Fruit fly (Drosophila melanogaster) whole organism, embryonic: Measurements from ENCODE around the gene Lim1.

Experiments
- Adf1 ChIP-seq: fragments of 200-800 bp; sonication (Bioruptor generic); IDR thresholded peaks from 2 replicates; pipeline ENCODE4 v1.3.6; 2022; ENCODE audit warnings: missing biosample characterization, missing genetic modification characterization
- B-H1 ChIP-seq: fragments of 200-800 bp; sonication (Bioruptor generic); IDR thresholded peaks from 3 replicates; pipeline ENCODE4 v1.3.6; 2022; ENCODE audit warnings: missing biosample characterization, missing genetic modification characterization
- B-H2 ChIP-seq: fragments of 200-800 bp; sonication (Bioruptor generic); optimal IDR thresholded peaks from 2 replicates; lab custom pipeline; 2018; ENCODE audit warnings: missing biosample characterization, mild to moderate bottlenecking, missing genetic modification characterization
- Bgb ChIP-seq: fragments of 200-800 bp; sonication (Bioruptor generic); IDR thresholded peaks from 2 replicates; pipeline ENCODE4 v1.3.6; 2022; ENCODE audit warnings: missing biosample characterization, missing genetic modification characterization; ENCODE audit not compliant: partially characterized antibody
- CG13624 ChIP-seq: fragments of 200-800 bp; sonication (Bioruptor generic); optimal IDR thresholded peaks from 2 replicates; lab custom pipeline; 2016; ENCODE audit warnings: missing biosample characterization, missing genetic modification characterization
- CG1529 ChIP-seq: fragments of 200-800 bp; sonication (Bioruptor generic); optimal IDR thresholded peaks from 3 replicates; lab custom pipeline; 2018; ENCODE audit warnings: missing biosample characterization, missing genetic modification characterization
- CG15479 ChIP-seq: fragments of 200-800 bp; sonication (Bioruptor generic); optimal IDR thresholded peaks from 3 replicates; lab custom pipeline; 2019; ENCODE audit warnings: missing biosample characterization, mild to moderate bottlenecking, missing genetic modification characterization, moderate library complexity
- CG15601 ChIP-seq: fragments of 200-800 bp; sonication (Bioruptor generic); optimal IDR thresholded peaks from 3 replicates; lab custom pipeline; 2019; ENCODE audit warnings: missing biosample characterization, mild to moderate bottlenecking, missing genetic modification characterization, moderate library complexity
- CG1602 ChIP-seq: fragments of 200-800 bp; sonication (Bioruptor generic); optimal IDR thresholded peaks from 3 replicates; lab custom pipeline; 2016; ENCODE audit warnings: missing biosample characterization, missing genetic modification characterization
- CG16815 ChIP-seq: fragments of 200-800 bp; sonication (Bioruptor generic); optimal IDR thresholded peaks from 3 replicates; lab custom pipeline; 2017; ENCODE audit warnings: missing biosample characterization, mild to moderate bottlenecking, missing genetic modification characterization
- CG18599 ChIP-seq: fragments of 200-800 bp; sonication (Bioruptor generic); optimal IDR thresholded peaks from 3 replicates; lab custom pipeline; 2017; ENCODE audit warnings: missing biosample characterization, missing genetic modification characterization, mild to moderate bottlenecking, moderate library complexity, missing genetic modification reagents
- CG2712 ChIP-seq: fragments of 200-800 bp; optimal IDR thresholded peaks from 3 replicates; lab custom pipeline; 2019; ENCODE audit warnings: missing biosample characterization, mild to moderate bottlenecking, missing genetic modification characterization, moderate library complexity
- CG3065 ChIP-seq: fragments of 200-800 bp; sonication (Bioruptor generic); optimal IDR thresholded peaks from 2 replicates; lab custom pipeline; 2016; ENCODE audit warnings: missing biosample characterization, missing genetic modification characterization
- CG34224 ChIP-seq: fragments of 200-800 bp; sonication (Bioruptor generic); IDR thresholded peaks from 3 replicates; pipeline ENCODE4 v1.3.6; 2022; ENCODE audit warnings: missing biosample characterization, missing genetic modification characterization; ENCODE audit not compliant: partially characterized antibody
- CG3847 ChIP-seq: fragments of 200-800 bp; sonication (Bioruptor generic); IDR thresholded peaks from 2 replicates; pipeline ENCODE4 v1.3.6; 2022; ENCODE audit warnings: missing biosample characterization, missing genetic modification characterization
- CG3995 ChIP-seq: fragments of 200-800 bp; sonication (Bioruptor generic); optimal IDR thresholded peaks from 3 replicates; lab custom pipeline; 2016; ENCODE audit warnings: missing biosample characterization, missing genetic modification characterization
- CG42726 ChIP-seq: fragments of 200-800 bp; sonication (Bioruptor generic); IDR thresholded peaks from 2 replicates; pipeline ENCODE4 v1.3.6; 2022; ENCODE audit warnings: missing biosample characterization, missing genetic modification characterization; ENCODE audit not compliant: partially characterized antibody
- CG5245 ChIP-seq: fragments of 200-800 bp; sonication (Bioruptor generic); optimal IDR thresholded peaks from 3 replicates; lab custom pipeline; 2016; ENCODE audit warnings: missing biosample characterization, missing genetic modification characterization
- CG5953 ChIP-seq: fragments of 200-800 bp; sonication (Bioruptor generic); IDR thresholded peaks from 2 replicates; pipeline ENCODE4 v1.3.6; 2022; ENCODE audit warnings: missing biosample characterization, missing genetic modification characterization
- CG6813 ChIP-seq: fragments of 200-800 bp; sonication (Bioruptor generic); optimal IDR thresholded peaks from 2 replicates; lab custom pipeline; 2017; ENCODE audit warnings: missing biosample characterization, missing genetic modification characterization, mild to moderate bottlenecking, moderate library complexity, missing genetic modification reagents
- CG8281 ChIP-seq: fragments of 200-800 bp; sonication (Bioruptor generic); optimal IDR thresholded peaks from 2 replicates; lab custom pipeline; 2018; ENCODE audit warnings: missing biosample characterization, mild to moderate bottlenecking, missing genetic modification characterization, moderate library complexity
- CG9932 ChIP-seq: fragments of 200-800 bp; sonication (Bioruptor generic); IDR thresholded peaks from 2 replicates; pipeline ENCODE4 v1.3.6; 2022; ENCODE audit warnings: missing biosample characterization, missing genetic modification characterization
- Chrac-16 ChIP-seq: fragments of 200-800 bp; sonication (Bioruptor generic); optimal IDR thresholded peaks from 3 replicates; lab custom pipeline; 2016; ENCODE audit warnings: missing biosample characterization, missing genetic modification characterization
- Doc2 ChIP-seq: fragments of 200-800 bp; sonication (Bioruptor generic); IDR thresholded peaks from 2 replicates; pipeline ENCODE4 v1.3.6; 2022; ENCODE audit warnings: missing biosample characterization, missing genetic modification characterization
- Dp ChIP-seq: fragments of 200-800 bp; sonication (Bioruptor generic); optimal IDR thresholded peaks from 2 replicates; lab custom pipeline; 2018; ENCODE audit warnings: missing biosample characterization, mild to moderate bottlenecking, missing genetic modification characterization, moderate library complexity
- Dref ChIP-seq: fragments of 200-800 bp; sonication (Bioruptor generic); IDR thresholded peaks from 2 replicates; pipeline ENCODE4 v1.3.6; 2022; ENCODE audit warnings: missing biosample characterization, missing genetic modification characterization
- Ets97D ChIP-seq: fragments of 200-800 bp; sonication (Bioruptor generic); optimal IDR thresholded peaks from 3 replicates; lab custom pipeline; 2016; ENCODE audit warnings: missing biosample characterization, missing genetic modification characterization
- HLH54F ChIP-seq: fragments of 200-800 bp; sonication (Bioruptor generic); optimal IDR thresholded peaks from 3 replicates; lab custom pipeline; 2016; ENCODE audit warnings: missing biosample characterization, missing genetic modification characterization
- HmgD ChIP-seq: fragments of 200-800 bp; sonication (Bioruptor generic); optimal IDR thresholded peaks from 3 replicates; lab custom pipeline; 2016; ENCODE audit warnings: missing biosample characterization, missing genetic modification characterization
- Hsf ChIP-seq: fragments of 200-800 bp; sonication (Bioruptor generic); optimal IDR thresholded peaks from 3 replicates; lab custom pipeline; 2016; ENCODE audit warnings: missing biosample characterization, missing genetic modification characterization
- Side ChIP-seq: fragments of 200-800 bp; sonication (Bioruptor generic); optimal IDR thresholded peaks from 2 replicates; lab custom pipeline; 2016; ENCODE audit warnings: missing biosample characterization, missing genetic modification characterization
- Six4 ChIP-seq: fragments of 200-800 bp; sonication (Bioruptor generic); optimal IDR thresholded peaks from 2 replicates; lab custom pipeline; 2016; ENCODE audit warnings: missing biosample characterization, missing genetic modification characterization
- Xrp1 ChIP-seq: fragments of 200-800 bp; sonication (Bioruptor generic); IDR thresholded peaks from 2 replicates; pipeline ENCODE4 v1.3.6; 2022; ENCODE audit warnings: missing biosample characterization, missing genetic modification characterization
- ac ChIP-seq: fragments of 200-800 bp; sonication (Bioruptor generic); optimal IDR thresholded peaks from 3 replicates; lab custom pipeline; 2017; ENCODE audit warnings: missing biosample characterization, mild to moderate bottlenecking, missing genetic modification characterization
- ap ChIP-seq: fragments of 200-800 bp; sonication (Bioruptor generic); IDR thresholded peaks from 2 replicates; pipeline ENCODE4 v1.3.6; 2022; ENCODE audit warnings: missing biosample characterization, missing genetic modification characterization
- cad ChIP-seq: fragments of >200 bp; optimal IDR thresholded peaks from 2 replicates; lab custom pipeline; 2017; ENCODE audit warnings: missing biosample characterization, missing genetic modification characterization
- cas ChIP-seq: fragments of 200-800 bp; sonication (Bioruptor generic); IDR thresholded peaks from 2 replicates; pipeline ENCODE4 v1.3.6; 2022; ENCODE audit warnings: missing biosample characterization, missing genetic modification characterization
- cg ChIP-seq: fragments of 200-800 bp; sonication (Bioruptor generic); optimal IDR thresholded peaks from 3 replicates; lab custom pipeline; 2019; ENCODE audit warnings: missing biosample characterization, mild to moderate bottlenecking, missing genetic modification characterization, moderate library complexity
- exex ChIP-seq: fragments of 200-800 bp; sonication (Bioruptor generic); optimal IDR thresholded peaks from 4 replicates; lab custom pipeline; 2018; ENCODE audit warnings: missing biosample characterization, mild to moderate bottlenecking, missing genetic modification characterization, moderate library complexity
- gce ChIP-seq: fragments of 200-800 bp; sonication (Bioruptor generic); IDR thresholded peaks from 3 replicates; pipeline ENCODE4 v1.3.6; 2022; ENCODE audit warnings: missing biosample characterization, missing genetic modification characterization
- grn ChIP-seq: fragments of 200-800 bp; sonication (Bioruptor generic); optimal IDR thresholded peaks from 3 replicates; lab custom pipeline; 2017; ENCODE audit warnings: missing biosample characterization, missing genetic modification characterization
- lov ChIP-seq, 2 experiments: fragments of 200-800 bp in 1 of 2; fragments of >200 bp in 1 of 2; sonication (Bioruptor generic) in 1 of 2; IDR thresholded peaks in 1 of 2; optimal IDR thresholded peaks in 1 of 2; 2 replicates in 1 of 2; 3 replicates in 1 of 2; pipeline versions ENCODE4 v1.3.6 to Lab custom; 2017 to 2022; ENCODE audit warnings: missing biosample characterization in 1 of 2, missing genetic modification characterization in 1 of 2
- oc ChIP-seq: fragments of 200-800 bp; sonication (Bioruptor generic); optimal IDR thresholded peaks from 2 replicates; lab custom pipeline; 2018; ENCODE audit warnings: missing biosample characterization, mild to moderate bottlenecking, missing genetic modification characterization, moderate library complexity
- pb ChIP-seq: fragments of 200-800 bp; sonication (Bioruptor generic); optimal IDR thresholded peaks from 3 replicates; lab custom pipeline; 2016; ENCODE audit warnings: missing biosample characterization, missing genetic modification characterization
- pfk ChIP-seq: fragments of 200-800 bp; sonication (Bioruptor generic); optimal IDR thresholded peaks from 2 replicates; lab custom pipeline; 2018; ENCODE audit warnings: missing biosample characterization, mild to moderate bottlenecking, missing genetic modification characterization, moderate library complexity
- pum ChIP-seq: fragments of 200-800 bp; sonication (Bioruptor generic); optimal IDR thresholded peaks from 2 replicates; lab custom pipeline; 2016; ENCODE audit warnings: missing biosample characterization, missing genetic modification characterization
- pzg ChIP-seq: fragments of 200-800 bp; sonication (Bioruptor generic); optimal IDR thresholded peaks from 3 replicates; lab custom pipeline; 2018; ENCODE audit warnings: missing biosample characterization, mild to moderate bottlenecking, missing genetic modification characterization, moderate library complexity
- ssp ChIP-seq: fragments of 200-800 bp; sonication (Bioruptor generic); IDR thresholded peaks from 2 replicates; pipeline ENCODE4 v1.3.6; 2022; ENCODE audit warnings: missing biosample characterization, missing genetic modification characterization
- tna ChIP-seq: fragments of 200-800 bp; sonication (Bioruptor generic); IDR thresholded peaks from 2 replicates; pipeline ENCODE4 v1.3.6; 2022; ENCODE audit warnings: missing biosample characterization, missing genetic modification characterization; ENCODE audit not compliant: partially characterized antibody
- vvl ChIP-seq: fragments of 200-800 bp; sonication (Bioruptor generic); IDR thresholded peaks from 2 replicates; pipeline ENCODE4 v1.3.6; 2022; ENCODE audit warnings: missing biosample characterization, missing genetic modification characterization
- yki ChIP-seq: fragments of >200 bp; optimal IDR thresholded peaks from 3 replicates; lab custom pipeline; 2018

Lim1 gene

dm6 chrX:8757775-8758363 lies 47.7 kb downstream of the Lim1 start (continued):
- TF ChIP-seq CG1529 (GFP tag; lab: Kevin White, UChicago) (no peak), B-H1 (GFP tag; lab: Robert Waterston, UW) (no peak), Doc2 (GFP tag; lab: Robert Waterston, UW) (no peak), CG5953 (GFP tag; lab: Robert Waterston, UW) (0 out of 2 replicates have a peak, but pooled peaks have one; percentile 23), oc (tag; lab: Kevin White, UChicago) (no peak), CG16815 (GFP tag; lab: Kevin White, UChicago) (no peak), pfk (GFP tag; lab: Kevin White, UChicago) (no peak), Chrac-16 (no peak), cad (GFP tag; lab: Kevin White, UChicago) (no peak), ssp (GFP tag; lab: Robert Waterston, UW) (no peak), grn (no peak), CG15479 (GFP tag; lab: Kevin White, UChicago) (peak; percentile 23), CG3065 (GFP tag; lab: Kevin White, UChicago) (no peak), vvl (GFP tag; lab: Robert Waterston, UW) (peak; percentile 45; the same call in 1 of the 2 replicates), CG3847 (GFP tag; lab: Robert Waterston, UW) (0 out of 2 replicates have a peak, but pooled peaks have one; percentile 16), CG42726 (GFP tag; lab: Robert Waterston, UW) (no peak), CG1602 (GFP tag; lab: Kevin White, UChicago) (no peak), HmgD (GFP tag; lab: Kevin White, UChicago) (no peak), Adf1 (peak; percentile 80), HLH54F (GFP tag; lab: Kevin White, UChicago) (no peak), lov (optimal IDR thresholded peaks at IDR 0.05; lab: Kevin White, UChicago) (no peak), lov (GFP tag; IDR thresholded peaks at IDR 0.05; lab: Robert Waterston, UW) (no peak), Dp (GFP tag; lab: Kevin White, UChicago) (no peak), Side (GFP tag; lab: Kevin White, UChicago) (no peak), CG9932 (GFP tag; lab: Robert Waterston, UW) (no peak), exex (tag; lab: Kevin White, UChicago) (no peak), pum (GFP tag; lab: Kevin White, UChicago) (no peak), CG15601 (tag; lab: Kevin White, UChicago) (no peak), pzg (GFP tag; lab: Kevin White, UChicago) (no peak), CG6813 (GFP tag; lab: Kevin White, UChicago) (no peak), CG5245 (GFP tag; lab: Kevin White, UChicago) (no peak), tna (GFP tag; lab: Robert Waterston, UW) (peak; percentile 20; the same call in 1 of the 2 replicates), yki (peak; percentile 63), ap (no peak), CG3995 (no peak), CG8281 (tag; lab: Kevin White, UChicago) (no peak), CG2712 (tag; lab: Kevin White, UChicago) (no peak), Xrp1 (GFP tag; lab: Robert Waterston, UW) (no peak), Dref (no peak), Six4 (no peak), Bgb (GFP tag; lab: Robert Waterston, UW) (peak; percentile 35; the same call in 1 of the 2 replicates), gce (GFP tag; lab: Robert Waterston, UW) (no peak), cas (GFP tag; lab: Robert Waterston, UW) (no peak), CG18599 (no peak), Ets97D (GFP tag; lab: Kevin White, UChicago) (no peak), pb (no peak), B-H2 (GFP tag; lab: Kevin White, UChicago) (no peak), CG13624 (GFP tag; lab: Kevin White, UChicago) (no peak), Hsf (GFP tag; lab: Kevin White, UChicago) (no peak), cg (GFP tag; lab: Kevin White, UChicago) (peak; percentile 25), CG34224 (GFP tag; lab: Robert Waterston, UW) (peak; percentile 18; the same call in 1 of the 3 replicates), ac (GFP tag; lab: Kevin White, UChicago) (no peak)
